Worm (Caenorhabditis elegans) whole organism, L1 larva: ENCODE results near the gene ZK185.4.

Source experiments
- ces-1 ChIP-seq: fragments of 150-350 bp; optimal IDR thresholded peaks from 2 replicates; lab custom pipeline; 2014; ENCODE audit warnings: missing biosample characterization, missing genetic modification reagents, missing genetic modification characterization
- efl-1 ChIP-seq, 4 experiments: fragments of 150-350 bp; optimal IDR thresholded peaks in 3 of 4; peaks in 1 of 4; 1 replicate in 1 of 4; 2 replicates in 3 of 4; lab custom pipeline; 2014; ENCODE audit warnings: missing biosample characterization in 2 of 4, missing genetic modification characterization in 2 of 4, missing genetic modification reagents in 2 of 4
- efl-3 ChIP-seq: fragments of 200-800 bp; sonication (Bioruptor generic); optimal IDR thresholded peaks from 2 replicates; lab custom pipeline; 2018; ENCODE audit warnings: mild to moderate bottlenecking, missing genetic modification characterization, missing compliant biosample characterization
- egl-27 ChIP-seq, 2 experiments: fragments of 150-350 bp in 1 of 2; sonication (generic microtip); optimal IDR thresholded peaks; 3 replicates each; lab custom pipeline; 2017 to 2018; ENCODE audit warnings: missing biosample characterization in 2 of 2, missing genetic modification characterization in 2 of 2, missing genetic modification reagents in 2 of 2
- elt-2 ChIP-seq: sonication (generic microtip); optimal IDR thresholded peaks from 2 replicates; lab custom pipeline; 2016; ENCODE audit warnings: missing genetic modification characterization, mild to moderate bottlenecking, inconsistent platforms, missing compliant biosample characterization, missing genetic modification reagents
- lin-13 ChIP-seq: fragments of 150-350 bp; optimal IDR thresholded peaks from 2 replicates; lab custom pipeline; 2014; ENCODE audit warnings: missing biosample characterization, missing genetic modification reagents, missing genetic modification characterization
- nhr-11 ChIP-seq: fragments of 150-350 bp; optimal IDR thresholded peaks from 2 replicates; lab custom pipeline; 2014; ENCODE audit warnings: missing biosample characterization, missing genetic modification characterization
- nhr-237 ChIP-seq: fragments of 150-350 bp; optimal IDR thresholded peaks from 2 replicates; lab custom pipeline; 2014; ENCODE audit warnings: missing biosample characterization, missing genetic modification characterization
- nhr-76 ChIP-seq: sonication (generic microtip); optimal IDR thresholded peaks from 2 replicates; lab custom pipeline; 2017; ENCODE audit warnings: missing biosample characterization, missing genetic modification characterization
- snu-23 ChIP-seq: sonication (generic microtip); optimal IDR thresholded peaks from 2 replicates; lab custom pipeline; 2016; ENCODE audit warnings: missing genetic modification characterization, missing compliant biosample characterization
- unc-62 ChIP-seq: fragments of 150-350 bp; optimal IDR thresholded peaks from 2 replicates; lab custom pipeline; 2014; ENCODE audit warnings: missing biosample characterization, missing genetic modification reagents, missing genetic modification characterization
- xbp-1 ChIP-seq: sonication (generic microtip); optimal IDR thresholded peaks from 2 replicates; lab custom pipeline; 2016; ENCODE audit warnings: missing genetic modification characterization, missing compliant biosample characterization

DNA sequence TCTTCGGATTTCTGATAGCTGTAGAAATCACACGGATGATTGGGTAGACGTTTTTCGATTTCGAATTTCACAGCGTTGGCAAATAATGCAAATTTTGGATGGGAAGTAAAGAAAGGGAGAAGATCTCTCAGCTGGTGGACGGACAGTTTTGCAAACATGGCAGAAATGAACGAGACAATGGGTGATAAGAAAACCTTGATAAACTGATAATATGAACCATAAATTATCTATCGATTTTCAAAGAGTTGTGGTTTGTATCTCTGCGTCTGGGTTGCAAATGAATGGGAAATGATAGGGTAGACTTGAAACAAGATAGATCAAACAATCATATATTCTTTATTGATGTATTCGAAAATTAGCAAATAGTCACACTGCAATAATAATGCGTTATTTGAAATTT is 2.8 kb downstream of the ZK185.4 start, which contains the start of gene ZK185.3:
- TF ChIP-seq efl-1 (optimal IDR thresholded peaks at IDR 0.05; lab: Kevin White, UChicago), result no peak
- peak in 1 of 2 experiments; percentile 83 for TF ChIP-seq efl-1 (GFP tag; optimal IDR thresholded peaks at IDR 0.05 in 1 of 2; lab: Kevin White, UChicago)
- TF ChIP-seq snu-23, result no peak
- no peak for TF ChIP-seq nhr-237 (tag; lab: Kevin White, UChicago)
- TF ChIP-seq egl-27 (tag; optimal IDR thresholded peaks at IDR 0.05; lab: Kevin White, UChicago), result no peak
- no peak for TF ChIP-seq xbp-1
- TF ChIP-seq elt-2 (tag; lab: Kevin White, UChicago), result peak; percentile 77
- TF ChIP-seq lin-13, result no peak
- TF ChIP-seq nhr-11 (tag; lab: Kevin White, UChicago), result no peak
- no peak for TF ChIP-seq nhr-76 (tag; lab: Kevin White, UChicago)
- no peak for TF ChIP-seq ces-1
- no peak for TF ChIP-seq unc-62 (GFP tag; lab: Kevin White, UChicago)
- no peak for TF ChIP-seq efl-3 (GFP tag; lab: Kevin White, UChicago)
